Fruit fly (Drosophila melanogaster) whole organism, embryonic: ENCODE data around the gene dUTPase.

ENCODE experiments used
- Aef1 ChIP-seq: fragments of 200-800 bp; sonication (Bioruptor generic); IDR thresholded peaks from 3 replicates; pipeline ENCODE4 v1.3.6; 2022; ENCODE audit warnings: missing biosample characterization, missing genetic modification characterization
- Bgb ChIP-seq: fragments of 200-800 bp; sonication (Bioruptor generic); IDR thresholded peaks from 2 replicates; pipeline ENCODE4 v1.3.6; 2022; ENCODE audit warnings: missing biosample characterization, missing genetic modification characterization; ENCODE audit not compliant: partially characterized antibody
- CG10274 ChIP-seq: fragments of 200-800 bp; sonication (Bioruptor generic); optimal IDR thresholded peaks from 3 replicates; lab custom pipeline; 2017; ENCODE audit warnings: missing biosample characterization, mild to moderate bottlenecking, missing genetic modification characterization
- CG11398 ChIP-seq: fragments of 200-800 bp; sonication (Bioruptor generic); optimal IDR thresholded peaks from 2 replicates; lab custom pipeline; 2016; ENCODE audit warnings: missing biosample characterization, missing genetic modification characterization
- CG12299 ChIP-seq: fragments of 200-800 bp; sonication (Bioruptor generic); optimal IDR thresholded peaks from 2 replicates; lab custom pipeline; 2018; ENCODE audit warnings: missing biosample characterization, mild to moderate bottlenecking, missing genetic modification characterization
- CG13624 ChIP-seq: fragments of 200-800 bp; sonication (Bioruptor generic); optimal IDR thresholded peaks from 2 replicates; lab custom pipeline; 2016; ENCODE audit warnings: missing biosample characterization, missing genetic modification characterization
- CG16779 ChIP-seq: fragments of 200-800 bp; sonication (Bioruptor generic); IDR thresholded peaks from 2 replicates; pipeline ENCODE4 v1.3.6; 2022; ENCODE audit warnings: missing biosample characterization, missing genetic modification characterization
- CG17568 ChIP-seq: fragments of 200-800 bp; sonication (Bioruptor generic); optimal IDR thresholded peaks from 2 replicates; lab custom pipeline; 2018; ENCODE audit warnings: missing biosample characterization, mild to moderate bottlenecking, missing genetic modification characterization, moderate library complexity
- CG31365 ChIP-seq: fragments of 200-800 bp; sonication (Bioruptor generic); optimal IDR thresholded peaks from 2 replicates; lab custom pipeline; 2018; ENCODE audit warnings: missing biosample characterization, mild to moderate bottlenecking, missing genetic modification characterization
- CG32767 ChIP-seq: fragments of 200-800 bp; sonication (Bioruptor generic); IDR thresholded peaks from 2 replicates; pipeline ENCODE4 v1.3.6; 2022; ENCODE audit warnings: missing biosample characterization, missing genetic modification characterization
- CG32772 ChIP-seq: fragments of 200-800 bp; sonication (Bioruptor generic); IDR thresholded peaks from 2 replicates; pipeline ENCODE4 v1.3.6; 2022; ENCODE audit warnings: missing biosample characterization, missing genetic modification characterization
- CG3281 ChIP-seq: fragments of 200-800 bp; sonication (Bioruptor generic); optimal IDR thresholded peaks from 3 replicates; lab custom pipeline; 2017; ENCODE audit warnings: missing biosample characterization, mild to moderate bottlenecking, missing genetic modification characterization
- CG33557 ChIP-seq: fragments of 200-800 bp; sonication (Bioruptor generic); optimal IDR thresholded peaks from 2 replicates; lab custom pipeline; 2019; ENCODE audit warnings: missing biosample characterization, mild to moderate bottlenecking, missing genetic modification characterization, moderate library complexity
- CG6813 ChIP-seq: fragments of 200-800 bp; sonication (Bioruptor generic); optimal IDR thresholded peaks from 2 replicates; lab custom pipeline; 2017; ENCODE audit warnings: missing biosample characterization, missing genetic modification characterization, mild to moderate bottlenecking, moderate library complexity, missing genetic modification reagents
- CG7839 ChIP-seq: fragments of 200-800 bp; sonication (Bioruptor generic); optimal IDR thresholded peaks from 3 replicates; lab custom pipeline; 2018; ENCODE audit warnings: missing biosample characterization, mild to moderate bottlenecking, missing genetic modification characterization, moderate library complexity
- CG8765 ChIP-seq: fragments of 200-800 bp; sonication (Bioruptor generic); IDR thresholded peaks from 2 replicates; pipeline ENCODE4 v1.3.6; 2022; ENCODE audit warnings: missing biosample characterization, missing genetic modification characterization
- CG9876 ChIP-seq: fragments of 200-800 bp; sonication (Bioruptor generic); optimal IDR thresholded peaks from 2 replicates; lab custom pipeline; 2016; ENCODE audit warnings: missing biosample characterization, missing genetic modification characterization
- D19A ChIP-seq: fragments of 200-800 bp; optimal IDR thresholded peaks from 3 replicates; lab custom pipeline; 2019; ENCODE audit warnings: missing biosample characterization, mild to moderate bottlenecking, missing genetic modification characterization, moderate library complexity
- Dbx ChIP-seq: fragments of 200-800 bp; sonication (Bioruptor generic); IDR thresholded peaks from 3 replicates; pipeline ENCODE4 v1.3.6; 2022; ENCODE audit warnings: missing biosample characterization, missing genetic modification characterization
- Dref ChIP-seq: fragments of 200-800 bp; sonication (Bioruptor generic); IDR thresholded peaks from 2 replicates; pipeline ENCODE4 v1.3.6; 2022; ENCODE audit warnings: missing biosample characterization, missing genetic modification characterization
- Gsc ChIP-seq: fragments of 200-800 bp; sonication (Bioruptor generic); IDR thresholded peaks from 2 replicates; pipeline ENCODE4 v1.3.6; 2022; ENCODE audit warnings: missing biosample characterization, missing genetic modification characterization
- H15 ChIP-seq: fragments of 200-800 bp; sonication (Bioruptor generic); IDR thresholded peaks from 3 replicates; pipeline ENCODE4 v1.3.6; 2022; ENCODE audit warnings: missing biosample characterization, missing genetic modification characterization
- H2.0 ChIP-seq: fragments of 200-800 bp; sonication (Bioruptor generic); IDR thresholded peaks from 2 replicates; pipeline ENCODE4 v1.3.6; 2022; ENCODE audit warnings: missing biosample characterization, missing genetic modification characterization
- HmgZ ChIP-seq: fragments of 200-800 bp; sonication (Bioruptor generic); optimal IDR thresholded peaks from 2 replicates; lab custom pipeline; 2018; ENCODE audit warnings: missing biosample characterization, mild to moderate bottlenecking, missing genetic modification characterization
- Hr51 ChIP-seq, 2 experiments: fragments of 200-800 bp; sonication (Bioruptor generic); optimal IDR thresholded peaks; 2 replicates in 1 of 2; 3 replicates in 1 of 2; lab custom pipeline; 2016 to 2018; ENCODE audit warnings: missing biosample characterization in 2 of 2, missing genetic modification characterization in 2 of 2, mild to moderate bottlenecking in 1 of 2, moderate library complexity in 1 of 2
- Kr ChIP-seq: fragments of 200-800 bp; sonication (Bioruptor generic); optimal IDR thresholded peaks from 2 replicates; lab custom pipeline; 2017; ENCODE audit warnings: missing biosample characterization, mild to moderate bottlenecking, missing genetic modification characterization
- MESR4 ChIP-seq: fragments of 200-800 bp; sonication (Bioruptor generic); optimal IDR thresholded peaks from 2 replicates; lab custom pipeline; 2018; ENCODE audit warnings: missing biosample characterization, mild to moderate bottlenecking, missing genetic modification characterization, moderate library complexity
- MTF-1 ChIP-seq: fragments of 200-800 bp; sonication (Bioruptor generic); optimal IDR thresholded peaks from 2 replicates; lab custom pipeline; 2018; ENCODE audit warnings: missing biosample characterization, mild to moderate bottlenecking, missing genetic modification characterization, borderline replicate concordance
- NK7.1 ChIP-seq: fragments of 200-800 bp; sonication (Bioruptor generic); optimal IDR thresholded peaks from 3 replicates; lab custom pipeline; 2016; ENCODE audit warnings: missing biosample characterization, missing genetic modification characterization
- Oli ChIP-seq: fragments of 200-800 bp; sonication (Bioruptor generic); optimal IDR thresholded peaks from 2 replicates; lab custom pipeline; 2018; ENCODE audit warnings: missing biosample characterization, mild to moderate bottlenecking, missing genetic modification characterization, moderate library complexity
- Optix ChIP-seq: fragments of 200-800 bp; sonication (Bioruptor generic); IDR thresholded peaks from 3 replicates; pipeline ENCODE4 v1.3.6; 2022; ENCODE audit warnings: missing biosample characterization, missing genetic modification characterization
- Ptx1 ChIP-seq: fragments of 200-800 bp; sonication (Bioruptor generic); IDR thresholded peaks from 2 replicates; pipeline ENCODE4 v1.3.6; 2022; ENCODE audit warnings: missing biosample characterization, missing genetic modification characterization
- ac ChIP-seq: fragments of 200-800 bp; sonication (Bioruptor generic); optimal IDR thresholded peaks from 3 replicates; lab custom pipeline; 2017; ENCODE audit warnings: missing biosample characterization, mild to moderate bottlenecking, missing genetic modification characterization
- bab2 ChIP-seq: fragments of 200-800 bp; sonication (Bioruptor generic); optimal IDR thresholded peaks from 2 replicates; lab custom pipeline; 2016; ENCODE audit warnings: missing biosample characterization, missing genetic modification characterization
- cas ChIP-seq: fragments of 200-800 bp; sonication (Bioruptor generic); IDR thresholded peaks from 2 replicates; pipeline ENCODE4 v1.3.6; 2022; ENCODE audit warnings: missing biosample characterization, missing genetic modification characterization
- crol ChIP-seq: fragments of 200-800 bp; sonication (Bioruptor generic); IDR thresholded peaks from 2 replicates; pipeline ENCODE4 v1.3.6; 2022; ENCODE audit warnings: missing biosample characterization, missing genetic modification characterization
- gcm ChIP-seq: fragments of 200-800 bp; sonication (Bioruptor generic); optimal IDR thresholded peaks from 2 replicates; lab custom pipeline; 2019; ENCODE audit warnings: missing biosample characterization, mild to moderate bottlenecking, missing genetic modification characterization, moderate library complexity
- ham ChIP-seq: fragments of 200-800 bp; sonication (Bioruptor generic); IDR thresholded peaks from 2 replicates; pipeline ENCODE4 v1.3.6; 2022; ENCODE audit warnings: missing biosample characterization, missing genetic modification characterization
- ken ChIP-seq: fragments of 200-800 bp; sonication (Bioruptor generic); IDR thresholded peaks from 3 replicates; pipeline ENCODE4 v1.3.6; 2022; ENCODE audit warnings: missing biosample characterization, missing genetic modification characterization
- kni ChIP-seq: fragments of 200-800 bp; sonication (Bioruptor generic); optimal IDR thresholded peaks from 3 replicates; lab custom pipeline; 2017; ENCODE audit warnings: mild to moderate bottlenecking, missing biosample characterization, missing genetic modification reagents, missing genetic modification characterization
- lmd ChIP-seq: fragments of 200-800 bp; sonication (Bioruptor generic); IDR thresholded peaks from 2 replicates; pipeline ENCODE4 v1.3.6; 2022; ENCODE audit warnings: missing biosample characterization, missing genetic modification characterization
- mam ChIP-seq: fragments of 200-800 bp; sonication (Bioruptor generic); optimal IDR thresholded peaks from 3 replicates; lab custom pipeline; 2016; ENCODE audit warnings: missing biosample characterization, missing genetic modification characterization
- pfk ChIP-seq: fragments of 200-800 bp; sonication (Bioruptor generic); optimal IDR thresholded peaks from 2 replicates; lab custom pipeline; 2018; ENCODE audit warnings: missing biosample characterization, mild to moderate bottlenecking, missing genetic modification characterization, moderate library complexity
- pros ChIP-seq: fragments of 200-800 bp; sonication (Bioruptor generic); optimal IDR thresholded peaks from 3 replicates; lab custom pipeline; 2019; ENCODE audit warnings: missing biosample characterization, mild to moderate bottlenecking, missing genetic modification characterization, moderate library complexity
- slbo ChIP-seq: fragments of 200-800 bp; sonication (Bioruptor generic); IDR thresholded peaks from 2 replicates; pipeline ENCODE4 v1.3.6; 2022; ENCODE audit warnings: missing biosample characterization, missing genetic modification characterization
- sna ChIP-seq: fragments of 200-800 bp; sonication (Bioruptor generic); IDR thresholded peaks from 2 replicates; pipeline ENCODE4 v1.3.6; 2022; ENCODE audit warnings: missing biosample characterization, missing genetic modification characterization; ENCODE audit not compliant: partially characterized antibody
- sqz ChIP-seq: fragments of 200-800 bp; sonication (Bioruptor generic); optimal IDR thresholded peaks from 3 replicates; lab custom pipeline; 2018; ENCODE audit warnings: missing biosample characterization, mild to moderate bottlenecking, missing genetic modification characterization
- tgo ChIP-seq: fragments of 200-800 bp; sonication (Bioruptor generic); IDR thresholded peaks from 3 replicates; pipeline ENCODE4 v1.3.6; 2022; ENCODE audit warnings: missing biosample characterization, missing genetic modification characterization
- unc-4 ChIP-seq: fragments of 200-800 bp; sonication (Bioruptor generic); IDR thresholded peaks from 2 replicates; pipeline ENCODE4 v1.3.6; 2022; ENCODE audit warnings: missing biosample characterization, missing genetic modification characterization; ENCODE audit not compliant: partially characterized antibody
- vfl ChIP-seq: fragments of 200-800 bp; sonication (Bioruptor generic); optimal IDR thresholded peaks from 2 replicates; lab custom pipeline; 2016; ENCODE audit warnings: missing biosample characterization, missing genetic modification characterization
- wdn ChIP-seq: fragments of 200-800 bp; sonication (Bioruptor generic); IDR thresholded peaks from 2 replicates; pipeline ENCODE4 v1.3.6; 2022; ENCODE audit warnings: missing biosample characterization, missing genetic modification characterization

Gene dUTPase

DNA sequence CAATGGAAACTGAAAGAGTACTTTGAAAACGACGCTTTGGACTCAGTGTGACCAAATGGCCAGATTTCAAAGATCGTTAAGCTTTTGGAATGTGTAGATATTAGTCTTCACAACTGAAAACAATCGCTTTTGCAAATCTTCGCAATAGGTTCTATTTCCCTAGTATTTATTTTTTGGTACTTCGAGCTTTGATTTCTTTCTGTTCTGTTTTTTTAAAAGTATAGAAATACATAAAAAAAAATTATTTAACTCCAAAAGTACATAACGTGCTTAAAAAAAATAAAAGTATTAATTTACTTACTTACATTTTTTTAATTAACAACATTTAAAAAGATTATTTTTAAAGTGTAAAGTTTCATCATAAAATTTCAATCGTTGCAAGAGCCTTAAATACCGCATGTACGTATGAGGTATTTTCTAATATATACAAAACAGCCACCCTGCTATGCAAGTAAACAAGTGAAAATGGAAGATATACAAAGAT is 23.7 kb upstream of the dUTPase start, which contains the start of the genes piwi and CG12253 (continued):
- TF ChIP-seq CG33557 (no peak), pros (GFP tag; lab: Kevin White, UChicago) (no peak), CG13624 (GFP tag; lab: Kevin White, UChicago) (no peak), unc-4 (no peak), sna (GFP tag; lab: Robert Waterston, UW) (0 out of 2 replicates have a peak, but pooled peaks have one; percentile 16), Dbx (peak; percentile 69; the same call in 2 of the 3 replicates), lmd (GFP tag; lab: Robert Waterston, UW) (peak; percentile 89), H15 (0 out of 3 replicates have a peak, but pooled peaks have one; percentile 35), Kr (GFP tag; lab: Kevin White, UChicago) (no peak), Optix (GFP tag; lab: Robert Waterston, UW) (no peak), CG32772 (no peak), tgo (GFP tag; lab: Robert Waterston, UW) (peak; percentile 91), kni (GFP tag; lab: Kevin White, UChicago) (no peak), cas (GFP tag; lab: Robert Waterston, UW) (no peak), CG3281 (GFP tag; lab: Kevin White, UChicago) (peak; percentile 31), ac (no peak), H2.0 (peak; percentile 70), CG10274 (GFP tag; lab: Kevin White, UChicago) (no peak), mam (peak; percentile 25), D19A (tag; lab: Kevin White, UChicago) (peak; percentile 70), MTF-1 (GFP tag; lab: Kevin White, UChicago) (no peak), CG7839 (tag; lab: Kevin White, UChicago) (no peak), pfk (GFP tag; lab: Kevin White, UChicago) (no peak), CG32767 (GFP tag; lab: Robert Waterston, UW) (peak; percentile 81; the same call in 1 of the 2 replicates), CG17568 (GFP tag; lab: Kevin White, UChicago) (peak; percentile 66), slbo (GFP tag; lab: Robert Waterston, UW) (peak; percentile 90), NK7.1 (GFP tag; lab: Kevin White, UChicago) (no peak), vfl (GFP tag; lab: Kevin White, UChicago) (no peak), CG31365 (tag; lab: Kevin White, UChicago) (no peak), wdn (GFP tag; lab: Robert Waterston, UW) (peak; percentile 61; the same call in 1 of the 2 replicates), ken (GFP tag; lab: Robert Waterston, UW) (no peak; the same call in 1 of the 3 replicates), CG12299 (tag; lab: Kevin White, UChicago) (peak; percentile 69), Gsc (GFP tag; lab: Robert Waterston, UW) (no peak), CG11398 (GFP tag; lab: Kevin White, UChicago) (no peak), HmgZ (tag; lab: Kevin White, UChicago) (peak; percentile 50), Dref (no peak), Bgb (GFP tag; lab: Robert Waterston, UW) (no peak), CG8765 (GFP tag; lab: Robert Waterston, UW) (no peak), sqz (GFP tag; lab: Kevin White, UChicago) (no peak), ham (GFP tag; lab: Robert Waterston, UW) (no peak), crol (no peak), MESR4 (no peak), Hr51 (GFP tag; optimal IDR thresholded peaks at IDR 0.05; lab: Kevin White, UChicago) (peak in 1 of 2 experiments; percentile 28), CG6813 (GFP tag; lab: Kevin White, UChicago) (no peak), bab2 (peak; percentile 50), Oli (tag; lab: Kevin White, UChicago) (no peak), CG16779 (GFP tag; lab: Robert Waterston, UW) (no peak), Ptx1 (GFP tag; lab: Robert Waterston, UW) (peak; percentile 92), CG9876 (no peak), Aef1 (no peak), gcm (GFP tag; lab: Kevin White, UChicago) (no peak)
